Worm (Caenorhabditis elegans) whole organism, L4/young adult: Measurements from ENCODE around the gene fbl-1.

Source experiments
- W03F9.2 ChIP-seq: fragments of 150-350 bp; optimal IDR thresholded peaks from 2 replicates; lab custom pipeline; 2014; ENCODE audit warnings: missing biosample characterization, missing genetic modification characterization
- dao-5 ChIP-seq: sonication (generic microtip); optimal IDR thresholded peaks from 2 replicates; lab custom pipeline; 2016; ENCODE audit warnings: missing genotype, missing genetic modification characterization, moderate library complexity, missing compliant biosample characterization
- him-1 ChIP-seq: sonication (generic microtip); optimal IDR thresholded peaks from 2 replicates; lab custom pipeline; 2016; ENCODE audit warnings: missing genotype, missing genetic modification reagents, missing genetic modification characterization, missing compliant biosample characterization

- TF ChIP-seq W03F9.2 (tag; lab: Kevin White, UChicago) (no peak), him-1 (tag; lab: Kevin White, UChicago) (no peak), dao-5 (tag; lab: Kevin White, UChicago) (no peak)
These were observed 26.5 kb upstream of the fbl-1 start for ce11 chrIV:9514132-9514531.
